Fruit fly (Drosophila melanogaster) whole organism, embryonic: ENCODE measurements around the gene CG7071.

Experiments used
- Adf1 ChIP-seq: fragments of 200-800 bp; sonication (Bioruptor generic); IDR thresholded peaks from 2 replicates; pipeline ENCODE4 v1.3.6; 2022; ENCODE audit warnings: missing biosample characterization, missing genetic modification characterization
- CG10321 ChIP-seq: fragments of 200-800 bp; sonication (Bioruptor generic); IDR thresholded peaks from 2 replicates; pipeline ENCODE4 v1.3.6; 2022; ENCODE audit warnings: missing biosample characterization, missing genetic modification characterization
- CG11560 ChIP-seq: fragments of 200-800 bp; sonication (Bioruptor generic); IDR thresholded peaks from 3 replicates; pipeline ENCODE4 v1.3.6; 2022; ENCODE audit warnings: missing biosample characterization, missing genetic modification characterization
- CG11696 ChIP-seq: fragments of 200-800 bp; sonication (Bioruptor generic); IDR thresholded peaks from 2 replicates; pipeline ENCODE4 v1.3.6; 2022; ENCODE audit warnings: missing biosample characterization, missing genetic modification characterization
- CG12236 ChIP-seq: fragments of 200-800 bp; sonication (Bioruptor generic); optimal IDR thresholded peaks from 2 replicates; lab custom pipeline; 2016; ENCODE audit warnings: missing biosample characterization, missing genetic modification characterization
- CG13624 ChIP-seq: fragments of 200-800 bp; sonication (Bioruptor generic); optimal IDR thresholded peaks from 2 replicates; lab custom pipeline; 2016; ENCODE audit warnings: missing biosample characterization, missing genetic modification characterization
- CG15073 ChIP-seq: fragments of 200-800 bp; sonication (Bioruptor generic); optimal IDR thresholded peaks from 2 replicates; lab custom pipeline; 2016; ENCODE audit warnings: missing biosample characterization, missing genetic modification characterization
- CG15514 ChIP-seq: fragments of 200-800 bp; sonication (Bioruptor generic); optimal IDR thresholded peaks from 3 replicates; lab custom pipeline; 2017; ENCODE audit warnings: missing biosample characterization, missing genetic modification characterization, mild to moderate bottlenecking, moderate library complexity, missing genetic modification reagents
- CG31388 ChIP-seq: fragments of 200-800 bp; sonication (Bioruptor generic); optimal IDR thresholded peaks from 2 replicates; lab custom pipeline; 2016; ENCODE audit warnings: missing biosample characterization, missing genetic modification characterization
- CG34224 ChIP-seq: fragments of 200-800 bp; sonication (Bioruptor generic); IDR thresholded peaks from 3 replicates; pipeline ENCODE4 v1.3.6; 2022; ENCODE audit warnings: missing biosample characterization, missing genetic modification characterization; ENCODE audit not compliant: partially characterized antibody
- CG4328 ChIP-seq: fragments of 200-800 bp; sonication (Bioruptor generic); optimal IDR thresholded peaks from 3 replicates; lab custom pipeline; 2017; ENCODE audit warnings: missing biosample characterization, missing genetic modification reagents, missing genetic modification characterization
- CG4730 ChIP-seq: fragments of 200-800 bp; sonication (Bioruptor generic); IDR thresholded peaks from 2 replicates; pipeline ENCODE4 v1.3.6; 2022; ENCODE audit warnings: missing biosample characterization, missing genetic modification characterization
- CG5180 ChIP-seq: fragments of 200-800 bp; sonication (Bioruptor generic); optimal IDR thresholded peaks from 3 replicates; lab custom pipeline; 2017; ENCODE audit warnings: missing biosample characterization, missing genetic modification characterization, mild to moderate bottlenecking, moderate library complexity, missing genetic modification reagents
- CG5245 ChIP-seq: fragments of 200-800 bp; sonication (Bioruptor generic); optimal IDR thresholded peaks from 3 replicates; lab custom pipeline; 2016; ENCODE audit warnings: missing biosample characterization, missing genetic modification characterization
- CG7271 ChIP-seq: fragments of 200-800 bp; sonication (Bioruptor generic); optimal IDR thresholded peaks from 2 replicates; lab custom pipeline; 2018; ENCODE audit warnings: missing biosample characterization, mild to moderate bottlenecking, missing genetic modification characterization, moderate library complexity
- CG7839 ChIP-seq: fragments of 200-800 bp; sonication (Bioruptor generic); optimal IDR thresholded peaks from 3 replicates; lab custom pipeline; 2018; ENCODE audit warnings: missing biosample characterization, mild to moderate bottlenecking, missing genetic modification characterization, moderate library complexity
- CG8944 ChIP-seq: fragments of 200-800 bp; sonication (Bioruptor generic); optimal IDR thresholded peaks from 3 replicates; lab custom pipeline; 2016; ENCODE audit warnings: missing biosample characterization, missing genetic modification characterization
- CG9817 ChIP-seq: fragments of 200-800 bp; sonication (Bioruptor generic); optimal IDR thresholded peaks from 2 replicates; lab custom pipeline; 2018; ENCODE audit warnings: missing biosample characterization, mild to moderate bottlenecking, missing genetic modification characterization, moderate library complexity
- CG9932 ChIP-seq: fragments of 200-800 bp; sonication (Bioruptor generic); IDR thresholded peaks from 2 replicates; pipeline ENCODE4 v1.3.6; 2022; ENCODE audit warnings: missing biosample characterization, missing genetic modification characterization
- Dad ChIP-seq: fragments of 200-800 bp; sonication (Bioruptor generic); optimal IDR thresholded peaks from 3 replicates; lab custom pipeline; 2016; ENCODE audit warnings: missing biosample characterization, missing genetic modification characterization
- Gug ChIP-seq: fragments of 200-800 bp; sonication (Bioruptor generic); IDR thresholded peaks from 4 replicates; pipeline ENCODE4 v1.3.6; 2022; ENCODE audit warnings: missing biosample characterization, missing genetic modification characterization
- HLH3B ChIP-seq: fragments of 200-800 bp; sonication (Bioruptor generic); IDR thresholded peaks from 2 replicates; pipeline ENCODE4 v1.3.6; 2022; ENCODE audit warnings: missing biosample characterization, missing genetic modification characterization
- MBD-R2 ChIP-seq: fragments of 200-800 bp; sonication (Bioruptor generic); IDR thresholded peaks from 2 replicates; pipeline ENCODE4 v1.3.6; 2022; ENCODE audit warnings: missing biosample characterization, missing genetic modification characterization
- Med ChIP-seq: fragments of 200-800 bp; sonication (Bioruptor generic); peaks from one replicate; lab custom pipeline; 2016; ENCODE audit warnings: missing biosample characterization, missing genetic modification characterization, mild to moderate bottlenecking, inconsistent platforms, moderate library complexity
- NC2α ChIP-seq: fragments of 200-800 bp; sonication (Bioruptor generic); optimal IDR thresholded peaks from 2 replicates; lab custom pipeline; 2016; ENCODE audit warnings: missing biosample characterization, missing genetic modification characterization
- Optix ChIP-seq: fragments of 200-800 bp; sonication (Bioruptor generic); IDR thresholded peaks from 3 replicates; pipeline ENCODE4 v1.3.6; 2022; ENCODE audit warnings: missing biosample characterization, missing genetic modification characterization
- Sox100B ChIP-seq: fragments of 200-800 bp; sonication (Bioruptor generic); optimal IDR thresholded peaks from 3 replicates; lab custom pipeline; 2018; ENCODE audit warnings: missing biosample characterization, mild to moderate bottlenecking, missing genetic modification characterization
- cas ChIP-seq: fragments of 200-800 bp; sonication (Bioruptor generic); IDR thresholded peaks from 2 replicates; pipeline ENCODE4 v1.3.6; 2022; ENCODE audit warnings: missing biosample characterization, missing genetic modification characterization
- corto ChIP-seq: fragments of 200-800 bp; sonication (Bioruptor generic); optimal IDR thresholded peaks from 2 replicates; lab custom pipeline; 2016; ENCODE audit warnings: missing biosample characterization, mild to moderate bottlenecking, missing genetic modification characterization, moderate library complexity
- crol ChIP-seq: fragments of 200-800 bp; sonication (Bioruptor generic); IDR thresholded peaks from 2 replicates; pipeline ENCODE4 v1.3.6; 2022; ENCODE audit warnings: missing biosample characterization, missing genetic modification characterization
- dan ChIP-seq: fragments of 200-800 bp; sonication (Bioruptor generic); IDR thresholded peaks from 2 replicates; pipeline ENCODE4 v1.3.6; 2022; ENCODE audit warnings: missing biosample characterization, missing genetic modification characterization
- danr ChIP-seq: fragments of 200-800 bp; sonication (Bioruptor generic); IDR thresholded peaks from 2 replicates; pipeline ENCODE4 v1.3.6; 2022; ENCODE audit warnings: missing biosample characterization, missing genetic modification characterization
- dmrt99B ChIP-seq: fragments of 200-800 bp; sonication (Bioruptor generic); optimal IDR thresholded peaks from 2 replicates; lab custom pipeline; 2018; ENCODE audit warnings: missing biosample characterization, mild to moderate bottlenecking, missing genetic modification characterization, moderate library complexity
- dysf ChIP-seq: fragments of 200-800 bp; sonication (Bioruptor generic); IDR thresholded peaks from 3 replicates; pipeline ENCODE4 v1.3.6; 2022; ENCODE audit warnings: missing biosample characterization, missing genetic modification characterization
- gem ChIP-seq: fragments of 200-800 bp; sonication (Bioruptor generic); optimal IDR thresholded peaks from 2 replicates; lab custom pipeline; 2019; ENCODE audit warnings: missing biosample characterization, mild to moderate bottlenecking, missing genetic modification characterization, moderate library complexity
- gfzf ChIP-seq: fragments of 200-800 bp; sonication (Bioruptor generic); optimal IDR thresholded peaks from 2 replicates; lab custom pipeline; 2016; ENCODE audit warnings: missing biosample characterization, mild to moderate bottlenecking, missing genetic modification characterization, moderate library complexity
- gt ChIP-seq: fragments of 200-800 bp; sonication (Bioruptor generic); IDR thresholded peaks from 2 replicates; pipeline ENCODE4 v1.3.6; 2022; ENCODE audit warnings: missing biosample characterization, missing genetic modification characterization
- ind ChIP-seq: fragments of 200-800 bp; sonication (Bioruptor generic); optimal IDR thresholded peaks from 3 replicates; lab custom pipeline; 2016; ENCODE audit warnings: missing biosample characterization, missing genetic modification characterization
- kay ChIP-seq: fragments of 200-800 bp; sonication (Bioruptor generic); optimal IDR thresholded peaks from 2 replicates; lab custom pipeline; 2016; ENCODE audit warnings: missing biosample characterization, missing genetic modification characterization
- nerfin-1 ChIP-seq: fragments of 200-800 bp; sonication (Bioruptor generic); optimal IDR thresholded peaks from 3 replicates; lab custom pipeline; 2019; ENCODE audit warnings: missing biosample characterization, mild to moderate bottlenecking, missing genetic modification characterization, moderate library complexity
- p53 ChIP-seq: fragments of 200-800 bp; sonication (Bioruptor generic); optimal IDR thresholded peaks from 2 replicates; lab custom pipeline; 2016; ENCODE audit warnings: missing biosample characterization, missing genetic modification characterization
- peb ChIP-seq: fragments of 200-800 bp; sonication (Bioruptor generic); IDR thresholded peaks from 2 replicates; pipeline ENCODE4 v1.3.6; 2022; ENCODE audit warnings: missing biosample characterization, missing genetic modification characterization
- phol ChIP-seq: fragments of 200-800 bp; sonication (Bioruptor generic); optimal IDR thresholded peaks from 3 replicates; lab custom pipeline; 2018; ENCODE audit warnings: missing biosample characterization, mild to moderate bottlenecking, missing genetic modification characterization, moderate library complexity
- rib ChIP-seq: fragments of 200-800 bp; sonication (Bioruptor generic); IDR thresholded peaks from 2 replicates; pipeline ENCODE4 v1.3.6; 2022; ENCODE audit warnings: missing biosample characterization, missing genetic modification characterization
- row ChIP-seq: fragments of 200-800 bp; sonication (Bioruptor generic); IDR thresholded peaks from 3 replicates; pipeline ENCODE4 v1.3.6; 2022; ENCODE audit warnings: missing biosample characterization, missing genetic modification characterization
- run ChIP-seq: fragments of 200-800 bp; sonication (Bioruptor generic); optimal IDR thresholded peaks from 3 replicates; lab custom pipeline; 2018; ENCODE audit warnings: missing biosample characterization, mild to moderate bottlenecking, missing genetic modification characterization
- sima ChIP-seq: fragments of 200-800 bp; sonication (Bioruptor generic); optimal IDR thresholded peaks from 2 replicates; lab custom pipeline; 2016; ENCODE audit warnings: missing biosample characterization, missing genetic modification characterization
- sob ChIP-seq: fragments of 200-800 bp; sonication (Bioruptor generic); IDR thresholded peaks from 2 replicates; pipeline ENCODE4 v1.3.6; 2022; ENCODE audit warnings: missing biosample characterization, missing genetic modification characterization
- stwl ChIP-seq: fragments of 200-800 bp; sonication (Bioruptor generic); optimal IDR thresholded peaks from 3 replicates; lab custom pipeline; 2018; ENCODE audit warnings: missing biosample characterization, mild to moderate bottlenecking, missing genetic modification characterization, moderate library complexity
- tgo ChIP-seq: fragments of 200-800 bp; sonication (Bioruptor generic); IDR thresholded peaks from 3 replicates; pipeline ENCODE4 v1.3.6; 2022; ENCODE audit warnings: missing biosample characterization, missing genetic modification characterization
- unc-4 ChIP-seq: fragments of 200-800 bp; sonication (Bioruptor generic); IDR thresholded peaks from 2 replicates; pipeline ENCODE4 v1.3.6; 2022; ENCODE audit warnings: missing biosample characterization, missing genetic modification characterization; ENCODE audit not compliant: partially characterized antibody
- vnd ChIP-seq: fragments of 200-800 bp; sonication (Bioruptor generic); IDR thresholded peaks from 3 replicates; pipeline ENCODE4 v1.3.6; 2022; ENCODE audit warnings: missing biosample characterization, missing genetic modification characterization; ENCODE audit not compliant: partially characterized antibody
- z ChIP-seq: fragments of 200-800 bp; sonication (Bioruptor generic); IDR thresholded peaks from 3 replicates; pipeline ENCODE4 v1.3.6; 2022; ENCODE audit warnings: missing biosample characterization, missing genetic modification characterization

Gene CG7071

DNA sequence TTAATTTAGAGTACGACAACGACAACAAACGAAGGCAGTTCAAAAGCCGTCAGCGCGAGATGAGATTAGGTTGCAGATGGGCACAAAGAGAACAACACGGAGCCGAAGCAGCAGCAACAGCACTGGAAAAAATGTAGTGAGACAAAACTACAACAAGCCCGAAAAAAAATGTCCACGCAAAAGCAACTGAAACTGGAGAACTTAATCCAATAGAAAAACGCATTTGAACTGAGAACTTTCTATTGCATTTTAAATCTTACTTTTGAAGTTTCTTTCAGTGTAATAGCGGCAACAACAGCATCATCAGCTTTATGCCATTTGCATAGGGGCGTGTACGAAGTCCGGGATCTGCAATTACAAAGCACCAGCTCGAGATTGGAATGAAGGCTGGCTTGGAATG is 22.9 kb upstream of the CG7071 start:
- TF ChIP-seq tgo (GFP tag; lab: Robert Waterston, UW) (no peak), sob (peak; percentile 37; the same call in 1 of the 2 replicates), kay (GFP tag; lab: Kevin White, UChicago) (no peak), CG15073 (GFP tag; lab: Kevin White, UChicago) (no peak), Gug (no peak), Adf1 (no peak), gt (no peak), CG8944 (GFP tag; lab: Kevin White, UChicago) (no peak), CG9932 (no peak), CG13624 (GFP tag; lab: Kevin White, UChicago) (no peak), Optix (GFP tag; lab: Robert Waterston, UW) (no peak), MBD-R2 (GFP tag; lab: Robert Waterston, UW) (no peak), CG11696 (GFP tag; lab: Robert Waterston, UW) (no peak), CG5245 (GFP tag; lab: Kevin White, UChicago) (no peak), Sox100B (GFP tag; lab: Kevin White, UChicago) (no peak), CG4328 (GFP tag; lab: Kevin White, UChicago) (no peak), vnd (GFP tag; lab: Robert Waterston, UW) (no peak), CG12236 (no peak), gfzf (GFP tag; lab: Kevin White, UChicago) (no peak), CG9817 (tag; lab: Kevin White, UChicago) (no peak), row (GFP tag; lab: Robert Waterston, UW) (peak; percentile 31; the same call in 1 of the 3 replicates), run (tag; lab: Kevin White, UChicago) (no peak), CG34224 (GFP tag; lab: Robert Waterston, UW) (no peak), nerfin-1 (tag; lab: Kevin White, UChicago) (no peak), p53 (GFP tag; lab: Kevin White, UChicago) (no peak), rib (no peak), CG10321 (GFP tag; lab: Robert Waterston, UW) (no peak), CG7271 (tag; lab: Kevin White, UChicago) (no peak), CG7839 (tag; lab: Kevin White, UChicago) (peak; percentile 36), z (GFP tag; lab: Robert Waterston, UW) (no peak), stwl (tag; lab: Kevin White, UChicago) (no peak), sima (no peak), peb (GFP tag; lab: Robert Waterston, UW) (no peak), CG11560 (no peak), dan (GFP tag; lab: Robert Waterston, UW) (no peak), Dad (GFP tag; lab: Kevin White, UChicago) (no peak), CG31388 (GFP tag; lab: Kevin White, UChicago) (no peak), unc-4 (GFP tag; lab: Robert Waterston, UW) (no peak), dysf (GFP tag; lab: Robert Waterston, UW) (0 out of 3 replicates have a peak, but pooled peaks have one; percentile 48), dmrt99B (tag; lab: Kevin White, UChicago) (peak; percentile 50), danr (no peak), Med (GFP tag; lab: Kevin White, UChicago) (peak; percentile 76), ind (peak; percentile 8), NC2α (GFP tag; lab: Kevin White, UChicago) (no peak), corto (no peak), phol (tag; lab: Kevin White, UChicago) (no peak), CG4730 (no peak), crol (no peak), cas (no peak), gem (tag; lab: Kevin White, UChicago) (peak; percentile 41), CG5180 (GFP tag; lab: Kevin White, UChicago) (no peak), CG15514 (GFP tag; lab: Kevin White, UChicago) (peak; percentile 1), HLH3B (GFP tag; lab: Robert Waterston, UW) (no peak)
